Fruit fly (Drosophila melanogaster): Measurements from ENCODE around the gene Afti.

Afti gene

dm6 chr3R:14327472-14328104 is 1.1 kb upstream of the Afti start, which contains the start of gene spn-B (continued):
- TF ChIP-seq CG2116 (GFP tag; optimal IDR thresholded peaks at IDR 0.05) = peak; percentile 43
- peak; percentile 51; the same call in 2 of the 3 replicates for TF ChIP-seq B-H1 (GFP tag; IDR thresholded peaks at IDR 0.05)
- TF ChIP-seq gce (GFP tag; IDR thresholded peaks at IDR 0.05) = peak; percentile 5; the same call in 1 of the 3 replicates
- TF ChIP-seq CG7786 (GFP tag; optimal IDR thresholded peaks at IDR 0.05) = peak; percentile 39
- TF ChIP-seq CG13424 (tag; optimal IDR thresholded peaks at IDR 0.05) = peak; percentile 77
- TF ChIP-seq Doc3 (GFP tag; IDR thresholded peaks at IDR 0.05; ENCODE audit: partially characterized antibody) = 0 out of 3 replicates have a peak, but pooled peaks have one; percentile 37
- no peak for TF ChIP-seq gt (GFP tag; IDR thresholded peaks at IDR 0.05)
- TF ChIP-seq ind (GFP tag; optimal IDR thresholded peaks at IDR 0.05) = peak; percentile 74
- peak; percentile 75 for TF ChIP-seq Ptx1 (GFP tag; IDR thresholded peaks at IDR 0.05)
- TF ChIP-seq bbx (GFP tag; IDR thresholded peaks at IDR 0.05; ENCODE audit: partially characterized antibody) = peak; percentile 30; the same call in 1 of the 2 replicates
- TF ChIP-seq grau (tag; optimal IDR thresholded peaks at IDR 0.05) = peak; percentile 98
- TF ChIP-seq dan (GFP tag; IDR thresholded peaks at IDR 0.05) = no peak
- peak; percentile 46 for TF ChIP-seq Hand (GFP tag; optimal IDR thresholded peaks at IDR 0.05)
- peak; percentile 56 for TF ChIP-seq CG13894 (tag; optimal IDR thresholded peaks at IDR 0.05)
- peak; percentile 64 for TF ChIP-seq CG12744 (GFP tag; optimal IDR thresholded peaks at IDR 0.05)
- peak; percentile 82 for TF ChIP-seq Sox100B (GFP tag; optimal IDR thresholded peaks at IDR 0.05)
- TF ChIP-seq pzg (GFP tag; optimal IDR thresholded peaks at IDR 0.05) = no peak
- TF ChIP-seq HLH54F (GFP tag; optimal IDR thresholded peaks at IDR 0.05) = peak; percentile 47
- TF ChIP-seq CG1792 (GFP tag; optimal IDR thresholded peaks at IDR 0.05) = peak; percentile 39
- peak; percentile 75 for TF ChIP-seq CG17328 (GFP tag; IDR thresholded peaks at IDR 0.05)
- TF ChIP-seq emc (GFP tag; optimal IDR thresholded peaks at IDR 0.05) = peak; percentile 21
- peak; percentile 15; the same call in 1 of the 2 replicates for TF ChIP-seq rib (GFP tag; IDR thresholded peaks at IDR 0.05)
- peak; percentile 39; the same call in 1 of the 2 replicates for TF ChIP-seq CG11247 (GFP tag; IDR thresholded peaks at IDR 0.05)
- TF ChIP-seq hbn (GFP tag; IDR thresholded peaks at IDR 0.05; ENCODE audit: partially characterized antibody) = no peak; the same call in 1 of the 2 replicates
- TF ChIP-seq CG3065 (GFP tag; optimal IDR thresholded peaks at IDR 0.05) = no peak
- TF ChIP-seq wdn (GFP tag; IDR thresholded peaks at IDR 0.05) = peak; percentile 68; the same call in 1 of the 2 replicates
- TF ChIP-seq HLH3B (GFP tag; IDR thresholded peaks at IDR 0.05) = peak; percentile 75
- TF ChIP-seq maf-S (GFP tag; optimal IDR thresholded peaks at IDR 0.05) = peak; percentile 31
- peak; percentile 30 for TF ChIP-seq CG6654 (GFP tag; optimal IDR thresholded peaks at IDR 0.05)
- TF ChIP-seq CG30403 (GFP tag; optimal IDR thresholded peaks at IDR 0.05) = peak; percentile 83
- TF ChIP-seq Six4 (GFP tag; optimal IDR thresholded peaks at IDR 0.05) = peak; percentile 79
- TF ChIP-seq kah (GFP tag; optimal IDR thresholded peaks at IDR 0.05) = peak; percentile 32
- no peak for TF ChIP-seq sc (optimal IDR thresholded peaks at IDR 0.05)
- TF ChIP-seq sc (GFP tag; optimal IDR thresholded peaks at IDR 0.05) = peak; percentile 68
- TF ChIP-seq CG9817 (tag; optimal IDR thresholded peaks at IDR 0.05) = peak; percentile 52
- peak; percentile 82 for TF ChIP-seq lab (GFP tag; optimal IDR thresholded peaks at IDR 0.05)
- TF ChIP-seq CG17361 (GFP tag; IDR thresholded peaks at IDR 0.05) = peak; percentile 81
- peak; percentile 33; the same call in 1 of the 2 replicates for TF ChIP-seq Ada2b (GFP tag; IDR thresholded peaks at IDR 0.05)
- TF ChIP-seq btn (GFP tag; optimal IDR thresholded peaks at IDR 0.05) = peak; percentile 20
- TF ChIP-seq CG17802 (tag; optimal IDR thresholded peaks at IDR 0.05) = peak; percentile 23
- TF ChIP-seq CG30020 (tag; optimal IDR thresholded peaks at IDR 0.05) = peak; percentile 10
- peak; percentile 55 for TF ChIP-seq CG6765 (GFP tag; optimal IDR thresholded peaks at IDR 0.05)
- peak; percentile 75 for TF ChIP-seq Asciz (GFP tag; optimal IDR thresholded peaks at IDR 0.05)
- peak; percentile 82 for TF ChIP-seq CG7556 (GFP tag; optimal IDR thresholded peaks at IDR 0.05)
- TF ChIP-seq CG34224 (GFP tag; IDR thresholded peaks at IDR 0.05; ENCODE audit: partially characterized antibody) = no peak
- peak; percentile 67 for TF ChIP-seq ATbp (GFP tag; optimal IDR thresholded peaks at IDR 0.05)
- no peak for TF ChIP-seq CG4617 (GFP tag; optimal IDR thresholded peaks at IDR 0.05; ENCODE audit: borderline replicate concordance)
- TF ChIP-seq repo (GFP tag; optimal IDR thresholded peaks at IDR 0.05) = peak; percentile 48
- TF ChIP-seq CG10462 (GFP tag; optimal IDR thresholded peaks at IDR 0.05) = peak; percentile 69

Data from whole organism, embryonic.